Worm (Caenorhabditis elegans) whole organism, mixed stage, embryonic: ENCODE measurements around the gene C07A9.12.
A peak's percentile ranks its signal among the peaks of the same experiment; 100 is the strongest.

ENCODE experiments used
- M03D4.4 ChIP-seq: sonication (generic microtip); optimal IDR thresholded peaks from 2 replicates; lab custom pipeline; 2017; ENCODE audit warnings: mild to moderate bottlenecking, missing genetic modification characterization, missing compliant biosample characterization
- bed-3 ChIP-seq: fragments of 200-800 bp; sonication (Bioruptor generic); optimal IDR thresholded peaks from 3 replicates; lab custom pipeline; 2018; ENCODE audit warnings: mild to moderate bottlenecking, missing genetic modification characterization, moderate library complexity, missing compliant biosample characterization
- ceh-39 ChIP-seq: fragments of 150-350 bp; optimal IDR thresholded peaks from 2 replicates; lab custom pipeline; 2014; ENCODE audit warnings: missing biosample characterization, missing genetic modification characterization
- ceh-43 ChIP-seq: fragments of 200-800 bp; sonication (Bioruptor generic); optimal IDR thresholded peaks from 2 replicates; lab custom pipeline; 2018; ENCODE audit warnings: mild to moderate bottlenecking, missing genetic modification characterization, moderate library complexity, missing compliant biosample characterization
- ces-1 ChIP-seq: fragments of 150-350 bp; optimal IDR thresholded peaks from 2 replicates; lab custom pipeline; 2014; ENCODE audit warnings: missing biosample characterization, missing genetic modification reagents, missing genetic modification characterization
- cnd-1 ChIP-seq: fragments of 200-800 bp; sonication (Bioruptor generic); optimal IDR thresholded peaks from 2 replicates; lab custom pipeline; 2018; ENCODE audit warnings: mild to moderate bottlenecking, missing genetic modification characterization, missing compliant biosample characterization
- elt-1 ChIP-seq: sonication (generic microtip); optimal IDR thresholded peaks from 2 replicates; lab custom pipeline; 2017; ENCODE audit warnings: missing genetic modification characterization, mild to moderate bottlenecking, missing compliant biosample characterization, antibody characterized with exemption, moderate library complexity, borderline replicate concordance; ENCODE audit not compliant: insufficient read depth
- elt-3 ChIP-seq: fragments of 150-350 bp; optimal IDR thresholded peaks from 2 replicates; lab custom pipeline; 2014; ENCODE audit warnings: missing biosample characterization, missing genetic modification characterization
- flh-1 ChIP-seq: fragments of 200-800 bp; sonication (Bioruptor generic); optimal IDR thresholded peaks from 2 replicates; lab custom pipeline; 2018; ENCODE audit warnings: mild to moderate bottlenecking, missing genetic modification characterization, moderate library complexity, missing compliant biosample characterization
- lin-13 ChIP-seq: fragments of 150-350 bp; optimal IDR thresholded peaks from 2 replicates; lab custom pipeline; 2014; ENCODE audit warnings: missing biosample characterization, missing genetic modification characterization
- lin-32 ChIP-seq: fragments of 200-800 bp; sonication (Bioruptor generic); optimal IDR thresholded peaks from 2 replicates; lab custom pipeline; 2018; ENCODE audit warnings: mild to moderate bottlenecking, missing genetic modification characterization, missing compliant biosample characterization
- mab-5 ChIP-seq: fragments of 150-350 bp; optimal IDR thresholded peaks from 2 replicates; lab custom pipeline; 2014; ENCODE audit warnings: missing biosample characterization, missing genetic modification characterization
- mep-1 ChIP-seq: fragments of 150-350 bp; optimal IDR thresholded peaks from 2 replicates; lab custom pipeline; 2017; ENCODE audit warnings: missing biosample characterization, missing genetic modification reagents, missing genetic modification characterization, inconsistent platforms
- mls-2 ChIP-seq: sonication (generic microtip); optimal IDR thresholded peaks from 2 replicates; lab custom pipeline; 2016; ENCODE audit warnings: mild to moderate bottlenecking, missing genetic modification characterization, moderate library complexity, missing compliant biosample characterization
- nhr-12 ChIP-seq: fragments of 150-350 bp; optimal IDR thresholded peaks from 2 replicates; lab custom pipeline; 2014; ENCODE audit warnings: missing biosample characterization, missing genetic modification characterization
- nhr-2 ChIP-seq: fragments of 150-350 bp; optimal IDR thresholded peaks from 2 replicates; lab custom pipeline; 2014; ENCODE audit warnings: missing biosample characterization, missing genetic modification characterization
- nhr-237 ChIP-seq: fragments of 150-350 bp; optimal IDR thresholded peaks from 2 replicates; lab custom pipeline; 2014; ENCODE audit warnings: missing biosample characterization, missing genetic modification characterization
- nhr-28 ChIP-seq: fragments of 150-350 bp; optimal IDR thresholded peaks from 2 replicates; lab custom pipeline; 2014; ENCODE audit warnings: missing biosample characterization, missing genetic modification characterization
- nhr-76 ChIP-seq: sonication (generic microtip); optimal IDR thresholded peaks from 2 replicates; lab custom pipeline; 2017; ENCODE audit warnings: missing biosample characterization, missing genetic modification characterization
- pha-4 ChIP-seq: fragments of 150-350 bp; optimal IDR thresholded peaks from 2 replicates; lab custom pipeline; 2018; ENCODE audit warnings: missing biosample characterization, missing genetic modification reagents, missing genetic modification characterization
- sem-2 ChIP-seq: fragments of 200-800 bp; sonication (Bioruptor generic); optimal IDR thresholded peaks from 2 replicates; lab custom pipeline; 2018; ENCODE audit warnings: mild to moderate bottlenecking, missing genetic modification characterization, missing compliant biosample characterization
- snpc-4 ChIP-seq: fragments of 150-350 bp; optimal IDR thresholded peaks from 2 replicates; lab custom pipeline; 2014; ENCODE audit warnings: missing biosample characterization, missing genetic modification characterization
- sptf-1 ChIP-seq: sonication (generic microtip); optimal IDR thresholded peaks from 2 replicates; lab custom pipeline; 2017; ENCODE audit warnings: mild to moderate bottlenecking, missing genetic modification characterization, moderate library complexity, missing compliant biosample characterization
- unc-120 ChIP-seq: sonication (generic microtip); optimal IDR thresholded peaks from 2 replicates; lab custom pipeline; 2017; ENCODE audit warnings: missing genetic modification characterization, missing compliant biosample characterization; ENCODE audit not compliant: poor library complexity, severe bottlenecking
- unc-62 ChIP-seq: fragments of 150-350 bp; optimal IDR thresholded peaks from 2 replicates; lab custom pipeline; 2014; ENCODE audit warnings: missing biosample characterization, missing genetic modification reagents, missing genetic modification characterization
- zip-8 ChIP-seq: fragments of 150-350 bp; optimal IDR thresholded peaks from 2 replicates; lab custom pipeline; 2014; ENCODE audit warnings: missing biosample characterization, missing genetic modification characterization
- ztf-11 ChIP-seq: fragments of 150-350 bp; optimal IDR thresholded peaks from 2 replicates; lab custom pipeline; 2014; ENCODE audit warnings: missing biosample characterization, missing genetic modification characterization

C07A9.12 gene

DNA sequence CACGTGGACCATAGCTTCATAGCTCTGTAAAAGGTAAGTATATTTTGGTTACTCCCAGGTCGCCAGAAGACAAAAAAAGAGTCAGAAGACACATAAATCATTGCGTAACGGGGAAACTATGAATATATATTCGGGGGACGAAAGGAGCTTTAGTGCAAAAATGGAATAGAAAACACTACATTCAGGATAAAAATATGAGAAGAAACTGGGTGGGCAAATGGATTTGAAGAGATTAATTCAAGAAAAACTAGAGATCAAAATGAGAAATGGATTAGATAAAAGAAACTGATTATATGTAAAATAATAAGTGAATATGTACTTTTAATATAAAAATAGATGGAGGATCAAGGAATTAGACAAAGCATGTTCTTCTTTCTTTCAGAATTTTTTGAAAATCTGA lies at the start of gene C07A9.12:
TSS of gene C07A9.12 (minus strand) at position 101 of the 400 bp plus-strand sequence.
- TF ChIP-seq zip-8 (tag; lab: Kevin White, UChicago) (no peak), unc-62 (GFP tag; lab: Kevin White, UChicago) (no peak), lin-13 (tag; lab: Kevin White, UChicago) (no peak)

DNA sequence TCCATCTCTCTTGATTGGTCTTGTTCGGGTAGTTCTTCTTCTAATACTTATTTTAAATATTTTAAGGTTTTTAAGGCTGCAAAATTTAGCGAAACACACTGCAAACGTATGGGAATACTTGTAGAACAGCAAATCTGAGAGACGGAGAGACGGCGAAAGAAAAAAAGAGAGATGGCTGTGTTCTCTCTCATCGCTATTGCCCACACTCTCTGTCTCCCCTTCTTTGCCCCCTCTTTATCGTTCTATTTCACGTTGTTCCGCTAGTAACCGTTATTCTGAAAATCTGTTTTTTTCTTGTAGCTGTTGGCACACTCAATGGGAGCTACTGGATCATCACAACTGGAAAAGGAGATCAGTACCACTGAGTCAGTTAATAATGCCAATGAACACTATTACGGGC lies 49.0 kb upstream of the C07A9.12 start, which contains the start of gene usp-46:
TSS of gene usp-46 (plus strand) at position 301 of the 400 bp plus-strand sequence.
- TF ChIP-seq unc-120 (tag; lab: Kevin White, UChicago) = peak; percentile 20
- no peak for TF ChIP-seq sptf-1
- no peak for TF ChIP-seq mab-5 (tag; lab: Kevin White, UChicago)
- no peak for TF ChIP-seq zip-8 (tag; lab: Kevin White, UChicago)
- peak; percentile 16 for TF ChIP-seq ceh-39 (tag; lab: Kevin White, UChicago)
- TF ChIP-seq pha-4 (tag; lab: Kevin White, UChicago) = no peak
- no peak for TF ChIP-seq M03D4.4 (tag; lab: Kevin White, UChicago)
- TF ChIP-seq unc-62 (GFP tag; lab: Kevin White, UChicago) = no peak

DNA sequence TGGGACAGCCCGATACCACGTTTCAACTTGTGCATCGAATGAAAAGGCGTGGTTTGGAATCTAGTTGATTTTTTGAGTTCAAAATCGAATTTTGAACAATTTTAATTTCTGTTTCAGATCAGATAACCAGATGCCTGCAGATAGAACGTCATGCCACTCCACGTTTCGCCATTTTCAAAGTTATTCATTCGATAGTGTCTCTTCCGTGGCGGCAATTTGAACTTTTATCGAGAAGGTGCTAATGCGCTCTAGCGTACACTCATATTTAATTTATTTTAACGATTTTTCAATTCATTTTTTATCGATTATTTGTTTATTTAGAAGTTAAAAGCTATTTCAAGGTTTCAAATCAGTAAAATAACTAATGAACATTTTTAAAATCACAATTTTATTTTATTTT lies 48.6 kb upstream of the C07A9.12 start:
- no peak for TF ChIP-seq nhr-2 (tag; lab: Kevin White, UChicago)
- no peak for TF ChIP-seq nhr-76 (tag; lab: Kevin White, UChicago)
- TF ChIP-seq cnd-1 (tag; lab: Kevin White, UChicago) = no peak
- no peak for TF ChIP-seq zip-8 (tag; lab: Kevin White, UChicago)
- TF ChIP-seq mls-2 (tag; lab: Kevin White, UChicago) = no peak
- no peak for TF ChIP-seq ceh-43
- no peak for TF ChIP-seq ces-1 (GFP tag; lab: Kevin White, UChicago)
- TF ChIP-seq ztf-11 (tag; lab: Kevin White, UChicago) = no peak
- no peak for TF ChIP-seq sptf-1
- no peak for TF ChIP-seq pha-4 (tag; lab: Kevin White, UChicago)
- TF ChIP-seq mep-1 (tag; lab: Kevin White, UChicago) = no peak
- no peak for TF ChIP-seq nhr-28
- TF ChIP-seq elt-1 = no peak
- TF ChIP-seq, all 35 proteins: peak for 0

DNA sequence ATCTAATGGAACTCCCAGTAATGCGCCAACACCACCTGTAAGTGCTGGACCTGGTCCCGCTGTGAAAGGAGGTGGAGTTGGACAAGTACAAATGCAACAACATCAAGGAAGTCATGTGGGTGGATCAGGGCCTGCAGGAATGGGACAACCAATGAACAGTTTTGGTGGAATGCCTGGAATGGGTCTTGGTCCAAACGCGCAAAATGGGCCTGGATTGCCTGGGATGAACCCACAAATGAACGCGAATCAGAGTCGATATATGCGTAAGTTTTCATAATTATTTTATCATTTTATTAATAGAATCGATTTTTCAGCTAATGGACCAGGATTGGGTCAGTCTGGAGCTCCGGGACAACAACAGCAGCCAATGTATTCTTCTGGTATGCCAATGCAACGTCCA lies 45.1 kb upstream of the C07A9.12 start:
- TF ChIP-seq snpc-4 (no peak), mab-5 (tag; lab: Kevin White, UChicago) (no peak), nhr-237 (tag; lab: Kevin White, UChicago) (no peak), lin-13 (tag; lab: Kevin White, UChicago) (no peak), elt-1 (no peak)

DNA sequence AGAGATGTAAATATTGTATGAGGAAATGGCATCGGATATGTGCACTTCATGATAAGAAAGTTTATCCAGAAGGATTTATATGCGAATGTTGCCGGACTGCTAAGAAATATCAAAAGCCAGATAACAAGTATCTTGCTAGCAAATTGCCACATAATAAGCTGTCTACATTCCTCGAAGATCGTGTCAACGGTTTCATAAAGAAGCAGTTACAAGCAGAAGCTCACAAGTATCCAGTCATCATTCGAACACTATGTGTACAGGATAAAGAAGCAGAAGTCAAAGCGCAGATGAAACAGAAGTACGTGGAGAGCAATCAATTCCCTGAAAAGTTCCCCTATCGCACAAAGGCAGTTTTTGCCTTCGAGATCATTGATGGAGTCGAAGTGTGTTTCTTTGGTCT lies 43.3 kb upstream of the C07A9.12 start:
- TF ChIP-seq nhr-28 (no peak), bed-3 (no peak), nhr-2 (tag; lab: Kevin White, UChicago) (no peak), sem-2 (GFP tag; lab: Kevin White, UChicago) (no peak)
- TF ChIP-seq, all 35 proteins: peak for 0

DNA sequence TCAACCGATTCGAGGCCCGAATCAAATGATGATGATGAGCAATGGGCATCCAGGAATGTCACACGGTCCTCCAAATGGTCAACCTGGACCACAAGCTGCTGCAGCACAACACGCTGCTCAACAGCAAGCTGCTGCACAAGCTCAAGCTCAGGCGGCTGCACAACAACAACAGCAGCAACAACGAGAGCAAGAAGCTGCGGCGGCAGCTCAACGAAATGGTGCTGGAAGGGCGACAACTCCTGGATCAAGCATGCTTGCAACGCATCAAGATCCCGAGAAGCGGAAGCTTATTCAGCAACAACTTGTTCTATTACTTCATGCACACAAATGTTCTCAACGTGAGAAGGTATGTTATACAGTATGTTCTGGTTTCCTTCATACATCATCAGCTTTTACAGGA lies 40.7 kb upstream of the C07A9.12 start:
- no peak for TF ChIP-seq nhr-12
- TF ChIP-seq lin-32 (GFP tag; lab: Kevin White, UChicago) = peak; percentile 24

DNA sequence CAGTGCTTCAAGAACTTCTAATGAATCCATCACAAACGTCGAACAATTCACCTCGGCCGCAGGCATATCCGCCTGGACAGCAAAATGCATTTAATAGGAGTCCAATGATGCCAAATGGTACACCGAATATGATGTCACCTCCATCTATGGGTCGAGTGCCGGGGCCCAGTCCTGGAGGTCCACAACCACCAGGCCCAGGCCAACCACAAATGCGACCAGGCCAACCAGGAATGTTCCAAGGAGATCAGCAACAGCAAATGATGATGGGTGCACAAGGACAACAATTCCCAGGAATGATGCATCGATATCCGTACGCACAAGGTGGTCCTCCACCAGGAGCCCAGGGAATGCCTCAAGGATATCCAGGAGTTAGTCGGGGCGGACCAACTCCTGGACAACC lies 39.8 kb upstream of the C07A9.12 start:
- TF ChIP-seq mab-5 (tag; lab: Kevin White, UChicago) (no peak), nhr-237 (tag; lab: Kevin White, UChicago) (no peak), ztf-11 (tag; lab: Kevin White, UChicago) (no peak), sptf-1 (no peak), mep-1 (tag; lab: Kevin White, UChicago) (no peak), elt-3 (no peak), cnd-1 (tag; lab: Kevin White, UChicago) (no peak), flh-1 (GFP tag; lab: Kevin White, UChicago) (no peak), mls-2 (tag; lab: Kevin White, UChicago) (no peak)
